Worm (Caenorhabditis elegans) whole organism, late embryonic: ENCODE data around the gene srz-60.
"Not testable (repeated sequence)": the region's sequence is repeated elsewhere in the genome, so short reads cannot be mapped to it uniquely, and the experiment has no call there.

Source experiments
- C08G9.2 ChIP-seq: sonication (generic microtip); optimal IDR thresholded peaks from 2 replicates; lab custom pipeline; 2016; ENCODE audit warnings: mild to moderate bottlenecking, missing genetic modification characterization, moderate library complexity, missing compliant biosample characterization
- C38D4.7 ChIP-seq: fragments of 200-800 bp; sonication (Bioruptor generic); optimal IDR thresholded peaks from 2 replicates; lab custom pipeline; 2018; ENCODE audit warnings: mild to moderate bottlenecking, missing genetic modification characterization, moderate library complexity, missing compliant biosample characterization
- F13H6.1 ChIP-seq: sonication (generic microtip); optimal IDR thresholded peaks from 2 replicates; lab custom pipeline; 2016; ENCODE audit warnings: missing genetic modification characterization, missing compliant biosample characterization
- Y22D7AL.16 ChIP-seq: sonication (generic microtip); optimal IDR thresholded peaks from 2 replicates; lab custom pipeline; 2016; ENCODE audit warnings: missing genetic modification characterization, missing compliant biosample characterization
- ahr-1 ChIP-seq: sonication (generic microtip); optimal IDR thresholded peaks from 2 replicates; lab custom pipeline; 2016; ENCODE audit warnings: missing genetic modification characterization, missing compliant biosample characterization
- ama-1 ChIP-seq: fragments of 150-350 bp; optimal IDR thresholded peaks from 2 replicates; lab custom pipeline; 2014
- ceh-14 ChIP-seq: sonication (generic microtip); optimal IDR thresholded peaks from 2 replicates; lab custom pipeline; 2016; ENCODE audit warnings: missing genotype, missing genetic modification characterization, missing compliant biosample characterization
- ceh-2 ChIP-seq: sonication (generic microtip); optimal IDR thresholded peaks from 2 replicates; lab custom pipeline; 2016; ENCODE audit warnings: missing genotype, missing genetic modification characterization, missing compliant biosample characterization
- ceh-31 ChIP-seq: sonication (generic microtip); optimal IDR thresholded peaks from 2 replicates; lab custom pipeline; 2016; ENCODE audit warnings: missing genetic modification characterization, missing compliant biosample characterization
- ceh-34 ChIP-seq: sonication (generic microtip); optimal IDR thresholded peaks from 2 replicates; lab custom pipeline; 2016; ENCODE audit warnings: mild to moderate bottlenecking, missing genetic modification characterization, missing compliant biosample characterization
- ceh-48 ChIP-seq: sonication (generic microtip); optimal IDR thresholded peaks from 2 replicates; lab custom pipeline; 2016; ENCODE audit warnings: missing genetic modification characterization, inconsistent platforms, missing compliant biosample characterization
- che-1 ChIP-seq: sonication (generic microtip); optimal IDR thresholded peaks from 2 replicates; lab custom pipeline; 2016; ENCODE audit warnings: mild to moderate bottlenecking, missing genetic modification characterization, missing compliant biosample characterization
- fkh-10 ChIP-seq: fragments of 150-350 bp; optimal IDR thresholded peaks from 2 replicates; lab custom pipeline; 2014; ENCODE audit warnings: missing biosample characterization, missing genetic modification reagents, missing genetic modification characterization
- gmeb-2 ChIP-seq: sonication (generic microtip); optimal IDR thresholded peaks from 2 replicates; lab custom pipeline; 2016; ENCODE audit warnings: missing genetic modification characterization, inconsistent platforms, missing compliant biosample characterization
- hlh-13 ChIP-seq: fragments of 200-800 bp; sonication (Bioruptor generic); optimal IDR thresholded peaks from 2 replicates; lab custom pipeline; 2018; ENCODE audit warnings: mild to moderate bottlenecking, missing genetic modification characterization, missing compliant biosample characterization
- hlh-15 ChIP-seq: sonication (generic microtip); optimal IDR thresholded peaks from 2 replicates; lab custom pipeline; 2016; ENCODE audit warnings: missing genetic modification characterization, missing compliant biosample characterization
- hlh-6 ChIP-seq: sonication (generic microtip); optimal IDR thresholded peaks from 2 replicates; lab custom pipeline; 2016; ENCODE audit warnings: missing genotype, missing genetic modification characterization, missing compliant biosample characterization
- lin-11 ChIP-seq: fragments of 200-800 bp; sonication (Bioruptor generic); optimal IDR thresholded peaks from 2 replicates; lab custom pipeline; 2018; ENCODE audit warnings: mild to moderate bottlenecking, missing genetic modification characterization, missing compliant biosample characterization
- madf-2 ChIP-seq: sonication (generic microtip); optimal IDR thresholded peaks from 2 replicates; lab custom pipeline; 2017; ENCODE audit warnings: missing genetic modification characterization, missing compliant biosample characterization
- nfya-1 ChIP-seq: sonication (generic microtip); optimal IDR thresholded peaks from 2 replicates; lab custom pipeline; 2017; ENCODE audit warnings: missing genetic modification characterization, mild to moderate bottlenecking, missing compliant biosample characterization, antibody characterized with exemption, moderate library complexity
- pag-3 ChIP-seq: sonication (generic microtip); optimal IDR thresholded peaks from 2 replicates; lab custom pipeline; 2016; ENCODE audit warnings: missing compliant biosample characterization, missing genetic modification characterization, borderline replicate concordance
- pha-2 ChIP-seq: sonication (generic microtip); optimal IDR thresholded peaks from 2 replicates; lab custom pipeline; 2017; ENCODE audit warnings: mild to moderate bottlenecking, missing genetic modification characterization, missing compliant biosample characterization
- pha-4 ChIP-seq: fragments of 150-350 bp; optimal IDR thresholded peaks from 2 replicates; lab custom pipeline; 2018; ENCODE audit warnings: missing biosample characterization, missing genetic modification reagents, missing genetic modification characterization
- pqm-1 ChIP-seq: sonication (generic microtip); optimal IDR thresholded peaks from 2 replicates; lab custom pipeline; 2016; ENCODE audit warnings: missing genetic modification characterization, missing compliant biosample characterization
- rnt-1 ChIP-seq: sonication (generic microtip); optimal IDR thresholded peaks from 2 replicates; lab custom pipeline; 2016; ENCODE audit warnings: missing genetic modification characterization, missing compliant biosample characterization
- sox-4 ChIP-seq: sonication (generic microtip); optimal IDR thresholded peaks from 2 replicates; lab custom pipeline; 2017; ENCODE audit warnings: mild to moderate bottlenecking, missing genetic modification characterization, inconsistent platforms, missing compliant biosample characterization
- syd-9 ChIP-seq: sonication (generic microtip); optimal IDR thresholded peaks from 2 replicates; lab custom pipeline; 2016; ENCODE audit warnings: mild to moderate bottlenecking, missing genetic modification characterization, moderate library complexity, missing compliant biosample characterization
- ttx-3 ChIP-seq: sonication (generic microtip); optimal IDR thresholded peaks from 2 replicates; lab custom pipeline; 2016; ENCODE audit warnings: missing genetic modification reagents, missing genetic modification characterization, missing compliant biosample characterization
- unc-55 ChIP-seq: sonication (generic microtip); optimal IDR thresholded peaks from 2 replicates; lab custom pipeline; 2017; ENCODE audit warnings: missing biosample characterization, missing genetic modification reagents, missing genetic modification characterization
- ztf-16 ChIP-seq: sonication (generic microtip); optimal IDR thresholded peaks from 2 replicates; lab custom pipeline; 2017; ENCODE audit warnings: missing genetic modification characterization, missing compliant biosample characterization

Gene srz-60

ce11 chrIV:3433387-3433786, 4.7 kb downstream of the srz-60 start, which contains the start of gene C04C3.7:
Gene C04C3.7, minus strand, starts transcription at chrIV:3433487.
- TF ChIP-seq ttx-3 (tag; lab: Kevin White, UChicago); pha-2; ceh-34: not testable (repeated sequence)

- TF ChIP-seq hlh-13 (GFP tag; lab: Kevin White, UChicago) (no peak), lin-11 (tag; lab: Kevin White, UChicago) (no peak), pqm-1 (no peak), che-1 (tag; lab: Kevin White, UChicago) (no peak), pag-3 (tag; lab: Kevin White, UChicago) (no peak), ceh-31 (tag; lab: Kevin White, UChicago) (no peak), C38D4.7 (GFP tag; lab: Kevin White, UChicago) (no peak), ahr-1 (no peak), Y22D7AL.16 (tag; lab: Kevin White, UChicago) (no peak), ztf-16 (tag; lab: Kevin White, UChicago) (no peak)
These were observed 7.3 kb downstream of the srz-60 start, which contains the start of gene srz-32 for ce11 chrIV:3436021-3436420. Gene srz-32, plus strand, starts transcription at chrIV:3436321.

- TF ChIP-seq pha-4 (tag; lab: Kevin White, UChicago) (no peak), gmeb-2 (tag; lab: Kevin White, UChicago) (no peak), unc-55 (GFP tag; lab: Kevin White, UChicago) (no peak), nfya-1 (no peak), rnt-1 (tag; lab: Kevin White, UChicago) (no peak)
- TF ChIP-seq, all 69 proteins: peak for 0
These were observed 9.3 kb downstream of the srz-60 start, which contains the start of gene grd-13 for ce11 chrIV:3438022-3438421. Gene grd-13, plus strand, starts transcription at chrIV:3438312.

ce11 chrIV:3439354-3439753, 10.7 kb downstream of the srz-60 start, which contains the start of gene grd-3:
Gene grd-3, plus strand, starts transcription at chrIV:3439655.
- TF ChIP-seq ceh-14 (tag; lab: Kevin White, UChicago) = no peak
- TF ChIP-seq, all 69 proteins: peak for 0

ce11 chrIV:3440848-3441247, 12.1 kb downstream of the srz-60 start, which contains the start of gene grd-10:
Gene grd-10, plus strand, starts transcription at chrIV:3441055.
- no peak for TF ChIP-seq syd-9 (tag; lab: Kevin White, UChicago)
- TF ChIP-seq pqm-1 = no peak
- TF ChIP-seq madf-2 = no peak
- TF ChIP-seq C08G9.2 (tag; lab: Kevin White, UChicago) = no peak
- TF ChIP-seq C38D4.7 (GFP tag; lab: Kevin White, UChicago) = no peak

ce11 chrIV:3442513-3442912, 13.8 kb downstream of the srz-60 start:
- TF ChIP-seq F13H6.1 (tag; lab: Kevin White, UChicago) (no peak), Y22D7AL.16 (tag; lab: Kevin White, UChicago) (no peak)

ce11 chrIV:3444101-3444500, 15.4 kb downstream of the srz-60 start, which contains the start of gene F09D12.2:
Gene F09D12.2, minus strand, starts transcription at chrIV:3444201.
- TF ChIP-seq ceh-2 (no peak), fkh-10 (GFP tag; lab: Kevin White, UChicago) (no peak), hlh-6 (tag; lab: Kevin White, UChicago) (no peak), ama-1 (no peak), hlh-15 (tag; lab: Kevin White, UChicago) (no peak), sox-4 (no peak), ceh-48 (no peak)
